ENCODE assay signal across 5 fruit fly cellular contexts in the genomic region with DNA sequence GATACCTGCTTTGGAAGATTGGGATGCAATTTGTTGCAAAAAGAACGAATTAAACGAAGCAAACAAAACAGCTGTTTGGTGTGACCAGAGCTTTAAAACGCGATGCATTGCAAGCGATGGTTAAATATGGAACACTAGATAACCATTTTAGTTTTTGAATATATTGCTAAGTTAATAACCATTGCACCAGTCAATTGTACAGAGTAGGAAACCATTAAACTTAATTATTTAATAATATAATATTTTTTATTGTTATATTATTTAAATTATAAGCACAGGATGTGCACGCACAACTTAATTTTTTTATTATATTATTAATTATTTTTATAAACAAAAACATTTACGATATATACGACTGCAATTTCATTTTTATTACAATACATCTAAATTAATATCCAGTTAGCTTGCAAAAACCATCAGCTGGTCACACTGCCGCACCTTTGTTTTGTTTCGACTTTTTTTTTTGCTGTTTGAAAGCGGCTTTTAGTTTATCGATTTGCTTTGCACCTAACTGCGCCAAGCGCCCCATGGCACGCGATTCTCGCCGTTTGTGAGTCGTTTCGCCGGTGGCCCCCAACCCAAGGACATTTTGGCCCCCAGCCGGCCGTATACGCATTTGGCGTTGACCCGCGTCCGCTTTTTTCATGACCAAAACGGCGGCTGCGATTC.
TF ChIP-seq lines count a peak whose summit lies in the region.

CG4617 (minus strand) TSS at position 92 of the 669 bp plus-strand sequence.
CG8300 (plus strand) TSS at position 486 of the 669 bp plus-strand sequence.

- TF ChIP-seq CTCF in whole organism, embryonic (GFP tag; optimal IDR thresholded peaks at IDR 0.05; lab: Kevin White, UChicago), result no peak

TF ChIP-seq in whole organism, adult, 20 proteins besides CTCF, POLR2A, EP300 and RAD21:
- TF ChIP-seq bab1 (GFP tag; optimal IDR thresholded peaks at IDR 0.05; lab: Kevin White, UChicago), result no peak
- peak; percentile 19 for TF ChIP-seq Mnt (GFP tag; optimal IDR thresholded peaks at IDR 0.05; lab: Kevin White, UChicago)
- TF ChIP-seq CG14711 (tag; optimal IDR thresholded peaks at IDR 0.05; lab: Kevin White, UChicago), result peak; percentile 44
- TF ChIP-seq tj (GFP tag; optimal IDR thresholded peaks at IDR 0.05; lab: Kevin White, UChicago), result peak; percentile 29
- peak; percentile 43 for TF ChIP-seq CG7101 (tag; optimal IDR thresholded peaks at IDR 0.05; lab: Kevin White, UChicago)
- peak; percentile 64 for TF ChIP-seq CG11617 (GFP tag; optimal IDR thresholded peaks at IDR 0.05; lab: Kevin White, UChicago)

TF ChIP-seq in whole organism, embryonic, 481 proteins besides CTCF, POLR2A, EP300 and RAD21 (continues in another document):
- no peak for TF ChIP-seq bcd (GFP tag; optimal IDR thresholded peaks at IDR 0.05; lab: Kevin White, UChicago)
- no peak for TF ChIP-seq Mad (GFP tag; optimal IDR thresholded peaks at IDR 0.05; lab: Kevin White, UChicago)
- TF ChIP-seq Chrac-16 (GFP tag; optimal IDR thresholded peaks at IDR 0.05; lab: Kevin White, UChicago), result peak; percentile 2
- peak; percentile 66 for TF ChIP-seq CG12391 (tag; optimal IDR thresholded peaks at IDR 0.05; lab: Kevin White, UChicago)
- no peak for TF ChIP-seq CG3065 (GFP tag; optimal IDR thresholded peaks at IDR 0.05; lab: Kevin White, UChicago)
- TF ChIP-seq trem (tag; optimal IDR thresholded peaks at IDR 0.05; lab: Kevin White, UChicago), result peak; percentile 15
- TF ChIP-seq CG6689 (GFP tag; IDR thresholded peaks at IDR 0.05; lab: Robert Waterston, UW), result 0 out of 2 replicates have a peak, but pooled peaks have one; percentile 21
- TF ChIP-seq insv (GFP tag; optimal IDR thresholded peaks at IDR 0.05; lab: Kevin White, UChicago), result peak in 1 of 2 experiments; percentile 10
- peak; percentile 16 for TF ChIP-seq CG10209 (GFP tag; optimal IDR thresholded peaks at IDR 0.05; lab: Kevin White, UChicago)
- 0 out of 2 replicates have a peak, but pooled peaks have one; percentile 37 for TF ChIP-seq Xrp1 (GFP tag; IDR thresholded peaks at IDR 0.05; lab: Robert Waterston, UW)
- TF ChIP-seq sr (GFP tag; IDR thresholded peaks at IDR 0.05; lab: Robert Waterston, UW), result no peak
- peak; percentile 72 for TF ChIP-seq CG4617 (GFP tag; optimal IDR thresholded peaks at IDR 0.05; lab: Kevin White, UChicago; ENCODE audit: borderline replicate concordance)
- peak; percentile 18 for TF ChIP-seq Meics (GFP tag; optimal IDR thresholded peaks at IDR 0.05; lab: Kevin White, UChicago)
- peak; percentile 64; the same call in 2 of the 3 replicates for TF ChIP-seq CG17361 (GFP tag; IDR thresholded peaks at IDR 0.05; lab: Robert Waterston, UW)
- peak; percentile 34 for TF ChIP-seq CG8388 (GFP tag; optimal IDR thresholded peaks at IDR 0.05; lab: Kevin White, UChicago)
- TF ChIP-seq Elba2 (GFP tag; optimal IDR thresholded peaks at IDR 0.05; lab: Kevin White, UChicago), result peak; percentile 25
- TF ChIP-seq CG11504 (tag; optimal IDR thresholded peaks at IDR 0.05; lab: Kevin White, UChicago), result peak; percentile 56
- peak; percentile 43 for TF ChIP-seq CG10267 (tag; optimal IDR thresholded peaks at IDR 0.05; lab: Kevin White, UChicago)

TF ChIP-seq in whole organism, prepupa, 60 proteins besides CTCF, POLR2A, EP300 and RAD21 (continues in another document):
- TF ChIP-seq svp (GFP tag; lab: Kevin White, UChicago) (peak; percentile 73), Eip75B (GFP tag; optimal IDR thresholded peaks at IDR 0.05; lab: Kevin White, UChicago) (no peak), acj6 (GFP tag; optimal IDR thresholded peaks at IDR 0.05; lab: Kevin White, UChicago) (peak; percentile 1), fd59A (GFP tag; optimal IDR thresholded peaks at IDR 0.05; lab: Kevin White, UChicago) (no peak), CG6792 (GFP tag; optimal IDR thresholded peaks at IDR 0.05; lab: Kevin White, UChicago) (peak; percentile 7), dsx (GFP tag; optimal IDR thresholded peaks at IDR 0.05; lab: Kevin White, UChicago; ENCODE audit: poor library complexity, severe bottlenecking) (peak; percentile 12), CG9139 (GFP tag; optimal IDR thresholded peaks at IDR 0.05; lab: Kevin White, UChicago) (no peak), Ets96B (tag; optimal IDR thresholded peaks at IDR 0.05; lab: Kevin White, UChicago) (peak; percentile 8), CG4318 (GFP tag; optimal IDR thresholded peaks at IDR 0.05; lab: Kevin White, UChicago) (no peak), dac (GFP tag; optimal IDR thresholded peaks at IDR 0.05; lab: Kevin White, UChicago) (no peak), Gug (GFP tag; IDR thresholded peaks at IDR 0.05; lab: Robert Waterston, UW) (no peak), eg (GFP tag; IDR thresholded peaks at IDR 0.05; lab: Robert Waterston, UW) (no peak), lz (GFP tag; optimal IDR thresholded peaks at IDR 0.05; lab: Kevin White, UChicago) (peak; percentile 0), CG32006 (GFP tag; optimal IDR thresholded peaks at IDR 0.05; lab: Kevin White, UChicago) (peak; percentile 20), CG3032 (tag; optimal IDR thresholded peaks at IDR 0.05; lab: Kevin White, UChicago) (peak; percentile 24), CG6163 (GFP tag; IDR thresholded peaks at IDR 0.05; lab: Robert Waterston, UW) (0 out of 3 replicates have a peak, but pooled peaks have one; percentile 7), achi (GFP tag; optimal IDR thresholded peaks at IDR 0.05; lab: Kevin White, UChicago) (no peak), CG7368 (GFP tag; optimal IDR thresholded peaks at IDR 0.05; lab: Kevin White, UChicago) (no peak), CG1621 (tag; optimal IDR thresholded peaks at IDR 0.05; lab: Kevin White, UChicago) (no peak), CG34406 (GFP tag; optimal IDR thresholded peaks at IDR 0.05; lab: Kevin White, UChicago) (peak; percentile 16)

TF ChIP-seq in whole organism, pupa, 21 proteins besides CTCF, POLR2A, EP300 and RAD21:
- TF ChIP-seq rn (GFP tag; IDR thresholded peaks at IDR 0.05; lab: Robert Waterston, UW) (no peak), CG15710 (tag; optimal IDR thresholded peaks at IDR 0.05; lab: Kevin White, UChicago) (peak; percentile 27), Snoo (tag; optimal IDR thresholded peaks at IDR 0.05; lab: Kevin White, UChicago) (peak; percentile 9), CG8159 (tag; optimal IDR thresholded peaks at IDR 0.05; lab: Kevin White, UChicago) (peak; percentile 30), CG12605 (GFP tag; IDR thresholded peaks at IDR 0.05; lab: Robert Waterston, UW) (no peak)

TF ChIP-seq in whole organism, wandering third instar larva, 38 proteins besides CTCF, POLR2A, EP300 and RAD21 (continues in another document):
- TF ChIP-seq pan (optimal IDR thresholded peaks at IDR 0.05; lab: Kevin White, UChicago) (no peak), usp (GFP tag; optimal IDR thresholded peaks at IDR 0.05; lab: Kevin White, UChicago) (no peak), Sp1 (GFP tag; optimal IDR thresholded peaks at IDR 0.05; lab: Kevin White, UChicago) (peak; percentile 11), Hr83 (GFP tag; optimal IDR thresholded peaks at IDR 0.05; lab: Kevin White, UChicago; ENCODE audit: poor library complexity, severe bottlenecking) (no peak), dmrt93B (GFP tag; optimal IDR thresholded peaks at IDR 0.05; lab: Kevin White, UChicago) (peak; percentile 5), OdsH (GFP tag; optimal IDR thresholded peaks at IDR 0.05; lab: Kevin White, UChicago) (no peak), Hr78 (GFP tag; optimal IDR thresholded peaks at IDR 0.05; lab: Kevin White, UChicago) (no peak), fru (GFP tag; optimal IDR thresholded peaks at IDR 0.05; lab: Kevin White, UChicago) (no peak), GATAd (GFP tag; optimal IDR thresholded peaks at IDR 0.05; lab: Kevin White, UChicago) (no peak), psq (GFP tag; optimal IDR thresholded peaks at IDR 0.05; lab: Kevin White, UChicago) (peak; percentile 29), Jra (GFP tag; optimal IDR thresholded peaks at IDR 0.05; lab: Kevin White, UChicago) (no peak), ey (GFP tag; optimal IDR thresholded peaks at IDR 0.05; lab: Kevin White, UChicago) (no peak), rgr (GFP tag; optimal IDR thresholded peaks at IDR 0.05; lab: Kevin White, UChicago) (no peak), dl (GFP tag; optimal IDR thresholded peaks at IDR 0.05; lab: Kevin White, UChicago; ENCODE audit: insufficient read depth in 1 of 2, partially characterized antibody in 2 of 2) (no peak), foxo (GFP tag; optimal IDR thresholded peaks at IDR 0.05; lab: Kevin White, UChicago) (peak in 1 of 2 experiments; percentile 51), sv (GFP tag; optimal IDR thresholded peaks at IDR 0.05; lab: Kevin White, UChicago) (no peak), Hnf4 (GFP tag; optimal IDR thresholded peaks at IDR 0.05; lab: Kevin White, UChicago) (peak; percentile 34), Dfd (GFP tag; optimal IDR thresholded peaks at IDR 0.05; lab: Kevin White, UChicago) (no peak), jim (GFP tag; optimal IDR thresholded peaks at IDR 0.05; lab: Kevin White, UChicago) (no peak), h (GFP tag; optimal IDR thresholded peaks at IDR 0.05; lab: Kevin White, UChicago) (peak; percentile 5), woc (GFP tag; optimal IDR thresholded peaks at IDR 0.05; lab: Kevin White, UChicago) (no peak), HLH106 (tag; optimal IDR thresholded peaks at IDR 0.05; lab: Kevin White, UChicago) (peak; percentile 46), lola (GFP tag; optimal IDR thresholded peaks at IDR 0.05; lab: Kevin White, UChicago) (no peak), Dif (GFP tag; optimal IDR thresholded peaks at IDR 0.05; lab: Kevin White, UChicago; ENCODE audit: partially characterized antibody) (no peak), Abd-B (GFP tag; optimal IDR thresholded peaks at IDR 0.05; lab: Kevin White, UChicago) (no peak), CrebA (GFP tag; optimal IDR thresholded peaks at IDR 0.05; lab: Kevin White, UChicago; ENCODE audit: borderline replicate concordance) (no peak), sage (GFP tag; optimal IDR thresholded peaks at IDR 0.05; lab: Kevin White, UChicago) (no peak), N (GFP tag; optimal IDR thresholded peaks at IDR 0.05; lab: Kevin White, UChicago) (no peak), br (GFP tag; optimal IDR thresholded peaks at IDR 0.05; lab: Kevin White, UChicago) (no peak), CG32264 (GFP tag; optimal IDR thresholded peaks at IDR 0.05; lab: Kevin White, UChicago) (no peak), CG9705 (GFP tag; optimal IDR thresholded peaks at IDR 0.05; lab: Kevin White, UChicago) (no peak), Mio (GFP tag; optimal IDR thresholded peaks at IDR 0.05; lab: Kevin White, UChicago) (no peak), tai (GFP tag; optimal IDR thresholded peaks at IDR 0.05; lab: Kevin White, UChicago) (no peak), dsf (GFP tag; optimal IDR thresholded peaks at IDR 0.05; lab: Kevin White, UChicago; ENCODE audit: borderline replicate concordance) (no peak), Rel (GFP tag; optimal IDR thresholded peaks at IDR 0.05; lab: Kevin White, UChicago) (no peak), Rel (tag; optimal IDR thresholded peaks at IDR 0.05; lab: Kevin White, UChicago) (no peak), brk (GFP tag; optimal IDR thresholded peaks at IDR 0.05; lab: Kevin White, UChicago) (no peak)
